Fruit fly (Drosophila melanogaster): Measurements from ENCODE around the gene Rsph1.

The Rsph1 gene

DNA sequence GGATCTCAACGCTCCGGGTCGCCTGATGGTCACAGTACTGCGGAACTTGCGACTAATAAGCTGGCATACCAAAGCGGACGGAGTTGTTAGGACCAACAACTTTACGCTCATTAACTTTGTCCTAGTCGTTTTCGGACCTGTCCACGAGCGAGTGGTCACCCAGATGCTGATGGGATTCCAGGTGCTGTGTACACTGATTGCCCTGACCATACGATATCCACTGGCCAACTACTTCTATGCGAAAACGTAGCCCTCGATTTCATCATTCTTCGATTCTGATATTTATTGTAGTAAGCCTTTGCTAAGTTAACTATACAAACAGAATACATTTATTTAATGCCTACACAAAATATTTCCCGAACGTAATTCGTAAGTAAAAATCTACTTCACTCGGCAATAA is at the start of gene Rsph1:
Gene Rsph1, plus strand, starts transcription at position 301 of the 400 bp plus-strand sequence.
- TF ChIP-seq ttk (optimal IDR thresholded peaks at IDR 0.05) (no peak), h (optimal IDR thresholded peaks at IDR 0.05) (no peak), insv (optimal IDR thresholded peaks at IDR 0.05) (no peak), Sin3A (optimal IDR thresholded peaks at IDR 0.05) (no peak), Myc (optimal IDR thresholded peaks at IDR 0.05) (no peak), psq (optimal IDR thresholded peaks at IDR 0.05) (no peak)

- no peak for TF ChIP-seq Myc (optimal IDR thresholded peaks at IDR 0.05)
- TF ChIP-seq h (optimal IDR thresholded peaks at IDR 0.05) = no peak
- TF ChIP-seq psq (optimal IDR thresholded peaks at IDR 0.05) = no peak
- no peak for TF ChIP-seq Sin3A (optimal IDR thresholded peaks at IDR 0.05)
- TF ChIP-seq insv (optimal IDR thresholded peaks at IDR 0.05) = no peak
- no peak for TF ChIP-seq ttk (optimal IDR thresholded peaks at IDR 0.05)
These were observed 47.3 kb upstream of the Rsph1 start for dm6 chr2L:13135929-13136328.

dm6 chr2L:13140891-13141290 is 42.4 kb upstream of the Rsph1 start:
- TF ChIP-seq psq (optimal IDR thresholded peaks at IDR 0.05) (no peak), Myc (optimal IDR thresholded peaks at IDR 0.05) (no peak), ttk (optimal IDR thresholded peaks at IDR 0.05) (no peak), h (optimal IDR thresholded peaks at IDR 0.05) (no peak), insv (optimal IDR thresholded peaks at IDR 0.05) (no peak), Sin3A (optimal IDR thresholded peaks at IDR 0.05) (no peak)

DNA sequence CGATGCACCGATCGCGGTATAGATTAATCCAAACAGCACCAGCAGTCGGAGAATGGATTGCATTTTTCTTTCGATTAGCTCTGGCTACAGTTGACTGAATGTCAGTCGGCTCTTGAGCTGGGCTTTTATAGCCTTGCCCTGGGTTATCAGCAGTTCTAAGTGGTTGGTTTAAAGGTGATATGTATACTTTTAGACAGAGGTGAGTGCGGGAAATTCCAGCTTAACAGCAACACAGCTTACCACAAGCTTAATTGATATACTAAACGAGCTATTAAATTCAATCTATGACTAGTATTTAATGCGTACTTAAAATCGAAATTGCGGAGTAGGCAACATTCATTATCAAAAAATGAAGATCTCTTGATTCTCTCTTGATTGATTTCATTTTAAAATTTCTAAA is 40.4 kb upstream of the Rsph1 start, which contains the start of gene CG9928:
Gene CG9928, minus strand, starts transcription at position 101 of the 400 bp plus-strand sequence.
- TF ChIP-seq Myc (optimal IDR thresholded peaks at IDR 0.05) = no peak
- TF ChIP-seq Sin3A (optimal IDR thresholded peaks at IDR 0.05) = no peak
- no peak for TF ChIP-seq h (optimal IDR thresholded peaks at IDR 0.05)
- TF ChIP-seq psq (optimal IDR thresholded peaks at IDR 0.05) = no peak
- no peak for TF ChIP-seq insv (optimal IDR thresholded peaks at IDR 0.05)
- TF ChIP-seq ttk (optimal IDR thresholded peaks at IDR 0.05) = no peak

- TF ChIP-seq ttk (optimal IDR thresholded peaks at IDR 0.05) (no peak), Myc (optimal IDR thresholded peaks at IDR 0.05) (no peak), Sin3A (optimal IDR thresholded peaks at IDR 0.05) (no peak), h (optimal IDR thresholded peaks at IDR 0.05) (no peak), psq (optimal IDR thresholded peaks at IDR 0.05) (no peak), insv (optimal IDR thresholded peaks at IDR 0.05) (no peak)
These were observed 39.7 kb upstream of the Rsph1 start, which contains the start of gene CG16978 for dm6 chr2L:13143522-13143921. Gene CG16978, minus strand, starts transcription at chr2L:13143622.

dm6 chr2L:13145035-13145683 is 38.1 kb upstream of the Rsph1 start:
- TF ChIP-seq insv (optimal IDR thresholded peaks at IDR 0.05) (no peak), ttk (optimal IDR thresholded peaks at IDR 0.05) (no peak), h (optimal IDR thresholded peaks at IDR 0.05) (no peak), Myc (optimal IDR thresholded peaks at IDR 0.05) (no peak), psq (optimal IDR thresholded peaks at IDR 0.05) (no peak), Sin3A (optimal IDR thresholded peaks at IDR 0.05) (no peak)

- no peak for TF ChIP-seq Sin3A (optimal IDR thresholded peaks at IDR 0.05)
- TF ChIP-seq h (optimal IDR thresholded peaks at IDR 0.05) = no peak
These were observed 37.0 kb upstream of the Rsph1 start for dm6 chr2L:13146254-13146653.

- TF ChIP-seq psq (optimal IDR thresholded peaks at IDR 0.05) (no peak), insv (optimal IDR thresholded peaks at IDR 0.05) (no peak), ttk (optimal IDR thresholded peaks at IDR 0.05) (no peak), Myc (optimal IDR thresholded peaks at IDR 0.05) (no peak), h (optimal IDR thresholded peaks at IDR 0.05) (no peak), Sin3A (optimal IDR thresholded peaks at IDR 0.05) (no peak)
These were observed 28.9 kb upstream of the Rsph1 start for dm6 chr2L:13154313-13154712.

- TF ChIP-seq ttk (optimal IDR thresholded peaks at IDR 0.05) (no peak), Sin3A (optimal IDR thresholded peaks at IDR 0.05) (no peak), insv (optimal IDR thresholded peaks at IDR 0.05) (no peak), h (optimal IDR thresholded peaks at IDR 0.05) (no peak), psq (optimal IDR thresholded peaks at IDR 0.05) (no peak), Myc (optimal IDR thresholded peaks at IDR 0.05) (no peak)
These were observed 26.9 kb upstream of the Rsph1 start for dm6 chr2L:13156349-13156748.

- TF ChIP-seq Sin3A (optimal IDR thresholded peaks at IDR 0.05) (no peak), ttk (optimal IDR thresholded peaks at IDR 0.05) (no peak), h (optimal IDR thresholded peaks at IDR 0.05) (no peak)
These were observed 25.3 kb upstream of the Rsph1 start for dm6 chr2L:13157903-13158302.

- no peak for TF ChIP-seq h (optimal IDR thresholded peaks at IDR 0.05)
- TF ChIP-seq psq (optimal IDR thresholded peaks at IDR 0.05) = no peak
- no peak for TF ChIP-seq ttk (optimal IDR thresholded peaks at IDR 0.05)
These were observed 24.7 kb upstream of the Rsph1 start, which contains the start of gene Pk34A for dm6 chr2L:13158510-13158909. Gene Pk34A, plus strand, starts transcription at chr2L:13158810.

DNA sequence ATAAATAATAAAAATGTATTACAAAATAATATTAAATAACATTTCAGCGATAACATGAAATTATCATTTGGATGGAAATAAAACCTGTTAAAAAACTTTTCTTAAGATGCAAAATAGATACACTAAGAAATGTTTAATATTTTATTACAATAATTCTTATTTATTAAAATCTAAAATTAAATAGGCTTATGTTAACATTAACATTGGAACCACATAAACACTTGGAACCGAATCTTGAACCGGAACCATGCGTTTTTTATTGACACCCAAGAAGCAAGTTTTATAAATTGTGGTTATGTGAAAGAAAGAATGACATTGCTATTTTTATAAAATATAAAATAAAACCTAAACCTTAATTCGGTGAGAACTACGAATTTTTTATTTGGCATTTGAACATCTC is 23.0 kb upstream of the Rsph1 start, which contains the start of gene kmg:
Gene kmg, plus strand, starts transcription at position 301 of the 400 bp plus-strand sequence.
- TF ChIP-seq h (optimal IDR thresholded peaks at IDR 0.05) = no peak
- TF ChIP-seq insv (optimal IDR thresholded peaks at IDR 0.05) = no peak
- TF ChIP-seq ttk (optimal IDR thresholded peaks at IDR 0.05) = no peak
- TF ChIP-seq psq (optimal IDR thresholded peaks at IDR 0.05) = no peak
- TF ChIP-seq Sin3A (optimal IDR thresholded peaks at IDR 0.05) = no peak
- no peak for TF ChIP-seq Myc (optimal IDR thresholded peaks at IDR 0.05)

All from Kc167 (cell line).